Worm (Caenorhabditis elegans): ENCODE results near the gene mca-1.

mca-1 gene

DNA sequence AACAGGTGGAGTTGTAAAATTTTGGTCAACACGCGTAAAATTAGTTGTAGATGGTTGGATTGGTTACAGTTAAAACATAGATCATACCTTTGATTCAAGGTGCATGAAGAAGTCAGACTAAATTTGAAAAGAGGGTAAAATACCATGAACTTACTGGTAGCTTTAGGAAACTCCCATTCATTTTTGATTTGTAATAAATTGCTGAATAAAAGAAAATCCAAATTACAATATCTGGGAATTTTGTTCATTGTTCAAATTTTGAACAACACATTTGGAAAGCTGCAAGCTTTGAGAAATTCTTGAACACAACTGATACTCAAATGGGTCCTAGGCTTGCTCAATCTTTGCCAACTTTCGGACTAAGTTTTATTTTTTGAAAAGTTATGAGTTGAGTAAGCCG lies 43.3 kb upstream of the mca-1 start:
- no peak for TF ChIP-seq skn-1 (tag; optimal IDR thresholded peaks at IDR 0.05)
- TF ChIP-seq aly-2 (tag; optimal IDR thresholded peaks at IDR 0.05): no peak
- TF ChIP-seq ceh-9 (tag; optimal IDR thresholded peaks at IDR 0.05): no peak
- TF ChIP-seq nhr-43 (tag; optimal IDR thresholded peaks at IDR 0.05; ENCODE audit: poor library complexity, severe bottlenecking): no peak
- TF ChIP-seq elt-1 (tag; optimal IDR thresholded peaks at IDR 0.05): no peak
- no peak for TF ChIP-seq ama-1 (optimal IDR thresholded peaks at IDR 0.05)
- no peak for TF ChIP-seq ceh-82 (tag; optimal IDR thresholded peaks at IDR 0.05)
- TF ChIP-seq fkh-2 (tag; optimal IDR thresholded peaks at IDR 0.05): no peak

DNA sequence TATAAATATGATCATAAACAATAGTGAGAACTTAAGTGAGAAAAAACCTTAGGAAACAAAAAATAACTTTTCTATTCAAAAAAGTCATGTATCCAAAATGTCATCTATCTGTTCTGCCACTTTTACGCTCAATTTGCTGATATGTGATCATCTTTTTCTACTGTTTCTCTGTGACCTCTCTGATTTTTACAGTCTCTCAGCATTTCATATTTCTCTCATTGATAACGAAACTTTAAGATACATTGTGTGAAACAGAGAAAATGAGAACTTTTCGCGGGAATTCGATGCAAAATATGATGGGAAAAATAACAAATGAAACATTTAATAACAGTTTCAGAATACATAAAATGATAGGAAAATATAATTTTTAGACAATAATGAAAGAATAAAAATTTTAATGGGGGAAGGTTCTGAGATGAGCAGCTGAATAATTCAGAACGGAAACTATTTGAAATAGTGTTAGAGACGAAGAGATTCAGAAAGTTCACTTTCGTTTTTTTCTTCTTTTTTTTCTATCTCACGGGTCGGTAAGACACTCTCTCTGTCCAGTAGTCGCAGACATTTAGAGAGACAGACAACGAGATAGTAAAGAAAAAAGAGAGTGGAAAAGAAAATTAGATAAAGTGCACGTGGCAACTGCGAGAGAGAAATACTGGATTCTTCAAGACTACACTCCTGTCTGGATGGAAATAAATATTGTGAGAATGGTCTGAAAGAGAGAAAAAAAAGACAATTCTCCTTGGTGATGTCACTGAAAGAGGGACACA lies 42.7 kb upstream of the mca-1 start:
- peak; percentile 85 for TF ChIP-seq pqm-1 (tag; optimal IDR thresholded peaks at IDR 0.05)
- TF ChIP-seq mdl-1 (tag; optimal IDR thresholded peaks at IDR 0.05): peak; percentile 96
- peak; percentile 85 for TF ChIP-seq nfya-1 (tag; optimal IDR thresholded peaks at IDR 0.05; ENCODE audit: insufficient read depth)
- no peak for TF ChIP-seq sea-2 (GFP tag; optimal IDR thresholded peaks at IDR 0.05)
- no peak for TF ChIP-seq ceh-9 (tag; optimal IDR thresholded peaks at IDR 0.05)
- peak; percentile 60 for TF ChIP-seq hmg-11 (tag; optimal IDR thresholded peaks at IDR 0.05)
- peak; percentile 48 for TF ChIP-seq ceh-28 (tag; optimal IDR thresholded peaks at IDR 0.05)
- peak; percentile 32 for TF ChIP-seq jun-1 (tag; optimal IDR thresholded peaks at IDR 0.05)
- TF ChIP-seq pha-4 (tag; optimal IDR thresholded peaks at IDR 0.05): peak; percentile 83
- peak; percentile 79 for TF ChIP-seq nhr-23 (tag; optimal IDR thresholded peaks at IDR 0.05)
- peak; percentile 7 for TF ChIP-seq lin-15B (tag; optimal IDR thresholded peaks at IDR 0.05)
- no peak for TF ChIP-seq snpc-4 (tag; optimal IDR thresholded peaks at IDR 0.05)
- peak; percentile 74 for TF ChIP-seq fkh-10 (GFP tag; optimal IDR thresholded peaks at IDR 0.05)
- TF ChIP-seq nhr-43 (tag; optimal IDR thresholded peaks at IDR 0.05; ENCODE audit: poor library complexity, severe bottlenecking): peak; percentile 81
- peak; percentile 32 for TF ChIP-seq nhr-25 (tag; optimal IDR thresholded peaks at IDR 0.05)
- peak; percentile 33 for TF ChIP-seq tbx-2 (tag; optimal IDR thresholded peaks at IDR 0.05)
- peak in 1 of 3 experiments; percentile 70 for TF ChIP-seq elt-3 (tag; optimal IDR thresholded peaks at IDR 0.05)
- no peak for TF ChIP-seq eor-1 (tag; optimal IDR thresholded peaks at IDR 0.05)
- peak; percentile 70 for TF ChIP-seq elt-2 (tag; optimal IDR thresholded peaks at IDR 0.05)
- no peak for TF ChIP-seq nhr-12 (tag; optimal IDR thresholded peaks at IDR 0.05)
- TF ChIP-seq ama-1 (optimal IDR thresholded peaks at IDR 0.05): no peak
- TF ChIP-seq daf-12 (tag; optimal IDR thresholded peaks at IDR 0.05): no peak

DNA sequence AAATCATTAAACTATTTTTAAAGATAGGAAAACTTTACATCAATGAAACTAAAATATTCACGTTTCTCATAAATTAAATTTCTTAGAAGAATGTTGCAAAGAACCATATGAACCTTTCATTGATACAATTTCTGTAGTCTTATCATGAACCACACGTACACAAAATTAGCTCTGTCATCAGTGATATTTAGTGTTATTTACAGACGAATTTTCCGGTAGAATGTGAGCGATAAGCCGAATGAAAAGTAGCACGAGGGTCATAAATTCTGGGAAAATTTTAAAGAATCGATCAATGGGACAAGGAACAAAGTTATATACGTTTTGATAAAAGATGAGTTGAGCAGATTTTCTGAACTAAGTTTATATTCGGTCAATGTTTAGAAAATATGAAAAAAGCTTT lies 41.8 kb upstream of the mca-1 start:
- TF ChIP-seq nhr-43 (tag; optimal IDR thresholded peaks at IDR 0.05; ENCODE audit: poor library complexity, severe bottlenecking) (no peak), tbx-2 (tag; optimal IDR thresholded peaks at IDR 0.05) (no peak), elt-2 (tag; optimal IDR thresholded peaks at IDR 0.05) (peak; percentile 94), zag-1 (tag; optimal IDR thresholded peaks at IDR 0.05) (no peak), sea-2 (GFP tag; optimal IDR thresholded peaks at IDR 0.05) (no peak), pqm-1 (tag; optimal IDR thresholded peaks at IDR 0.05) (peak; percentile 96), R02D3.7 (tag; optimal IDR thresholded peaks at IDR 0.05) (no peak), ceh-16 (tag; optimal IDR thresholded peaks at IDR 0.05) (no peak), ama-1 (optimal IDR thresholded peaks at IDR 0.05) (no peak), egl-5 (tag; optimal IDR thresholded peaks at IDR 0.05) (no peak), nhr-25 (tag; optimal IDR thresholded peaks at IDR 0.05) (no peak), pha-4 (tag; optimal IDR thresholded peaks at IDR 0.05) (peak; percentile 54), lin-39 (tag; optimal IDR thresholded peaks at IDR 0.05) (no peak), unc-62 (GFP tag; optimal IDR thresholded peaks at IDR 0.05) (no peak), nhr-28 (tag; optimal IDR thresholded peaks at IDR 0.05) (no peak), aly-2 (tag; optimal IDR thresholded peaks at IDR 0.05) (no peak), fos-1 (tag; optimal IDR thresholded peaks at IDR 0.05) (no peak), eor-1 (tag; optimal IDR thresholded peaks at IDR 0.05) (no peak), fkh-10 (GFP tag; optimal IDR thresholded peaks at IDR 0.05) (no peak), ztf-4 (tag; optimal IDR thresholded peaks at IDR 0.05) (no peak), ceh-9 (tag; optimal IDR thresholded peaks at IDR 0.05) (no peak), nhr-67 (tag; optimal IDR thresholded peaks at IDR 0.05) (no peak)
